Worm (Caenorhabditis elegans) whole organism, early embryonic: ENCODE results near the gene cut-2.

Source experiments
- B0310.2 ChIP-seq: sonication (generic microtip); optimal IDR thresholded peaks from 2 replicates; lab custom pipeline; 2016; ENCODE audit warnings: mild to moderate bottlenecking, missing genetic modification characterization, missing compliant biosample characterization
- F13C5.2 ChIP-seq: sonication (generic microtip); optimal IDR thresholded peaks from 2 replicates; lab custom pipeline; 2017; ENCODE audit warnings: mild to moderate bottlenecking, missing genetic modification characterization, inconsistent platforms, missing compliant biosample characterization
- aly-1 ChIP-seq: sonication (generic microtip); optimal IDR thresholded peaks from 2 replicates; lab custom pipeline; 2016; ENCODE audit warnings: missing genetic modification characterization, missing compliant biosample characterization
- ama-1 ChIP-seq: fragments of 150-350 bp; optimal IDR thresholded peaks from 2 replicates; lab custom pipeline; 2014
- ceh-13 ChIP-seq: fragments of 200-800 bp; sonication (Bioruptor generic); optimal IDR thresholded peaks from 2 replicates; lab custom pipeline; 2018; ENCODE audit warnings: mild to moderate bottlenecking, missing genetic modification characterization, missing compliant biosample characterization
- ceh-36 ChIP-seq: sonication (generic microtip); optimal IDR thresholded peaks from 2 replicates; lab custom pipeline; 2016; ENCODE audit warnings: missing genetic modification characterization, inconsistent platforms, missing compliant biosample characterization
- ets-7 ChIP-seq: sonication (generic microtip); optimal IDR thresholded peaks from 2 replicates; lab custom pipeline; 2016; ENCODE audit warnings: missing genotype, missing genetic modification characterization, missing compliant biosample characterization
- flt-1 ChIP-seq: fragments of 200-800 bp; sonication (Bioruptor generic); IDR thresholded peaks from 2 replicates; pipeline ENCODE4 v1.3.6; 2022; ENCODE audit warnings: missing genetic modification characterization, missing compliant biosample characterization
- hmbx-1 ChIP-seq: sonication (generic microtip); optimal IDR thresholded peaks from 2 replicates; lab custom pipeline; 2016; ENCODE audit warnings: mild to moderate bottlenecking, missing genetic modification characterization, missing compliant biosample characterization
- hmg-4 ChIP-seq: fragments of 200-800 bp; sonication (Bioruptor generic); optimal IDR thresholded peaks from 2 replicates; lab custom pipeline; 2018; ENCODE audit warnings: mild to moderate bottlenecking, missing genetic modification characterization, missing compliant biosample characterization
- hnd-1 ChIP-seq: sonication (generic microtip); optimal IDR thresholded peaks from 2 replicates; lab custom pipeline; 2016; ENCODE audit warnings: missing genetic modification characterization, missing compliant biosample characterization
- pes-1 ChIP-seq: fragments of 200-800 bp; sonication (Bioruptor generic); IDR thresholded peaks from 2 replicates; pipeline ENCODE4 v1.3.6; 2022; ENCODE audit warnings: missing genetic modification reagents, missing genetic modification characterization, missing compliant biosample characterization
- scrt-1 ChIP-seq: fragments of 200-800 bp; sonication (Bioruptor generic); IDR thresholded peaks from 2 replicates; pipeline ENCODE4 v1.3.6; 2022; ENCODE audit warnings: missing genetic modification characterization, missing compliant biosample characterization
- sea-1 ChIP-seq: fragments of 200-800 bp; sonication (Bioruptor generic); conservative IDR thresholded peaks from 2 replicates; pipeline ENCODE4 v1.3.6; 2022; ENCODE audit warnings: missing genetic modification characterization, missing compliant biosample characterization
- tbx-11 ChIP-seq: fragments of 200-800 bp; sonication (Bioruptor generic); IDR thresholded peaks from 2 replicates; pipeline ENCODE4 v1.3.6; 2022; ENCODE audit warnings: missing genetic modification characterization, missing compliant biosample characterization
- tbx-37 ChIP-seq: fragments of 200-800 bp; sonication (Bioruptor generic); conservative IDR thresholded peaks from 2 replicates; pipeline ENCODE4 v1.3.6; 2022; ENCODE audit warnings: missing genetic modification reagents, missing genetic modification characterization, missing compliant biosample characterization
- tra-4 ChIP-seq: sonication (generic microtip); optimal IDR thresholded peaks from 2 replicates; lab custom pipeline; 2017; ENCODE audit warnings: missing genetic modification characterization, missing compliant biosample characterization

cut-2 gene

DNA sequence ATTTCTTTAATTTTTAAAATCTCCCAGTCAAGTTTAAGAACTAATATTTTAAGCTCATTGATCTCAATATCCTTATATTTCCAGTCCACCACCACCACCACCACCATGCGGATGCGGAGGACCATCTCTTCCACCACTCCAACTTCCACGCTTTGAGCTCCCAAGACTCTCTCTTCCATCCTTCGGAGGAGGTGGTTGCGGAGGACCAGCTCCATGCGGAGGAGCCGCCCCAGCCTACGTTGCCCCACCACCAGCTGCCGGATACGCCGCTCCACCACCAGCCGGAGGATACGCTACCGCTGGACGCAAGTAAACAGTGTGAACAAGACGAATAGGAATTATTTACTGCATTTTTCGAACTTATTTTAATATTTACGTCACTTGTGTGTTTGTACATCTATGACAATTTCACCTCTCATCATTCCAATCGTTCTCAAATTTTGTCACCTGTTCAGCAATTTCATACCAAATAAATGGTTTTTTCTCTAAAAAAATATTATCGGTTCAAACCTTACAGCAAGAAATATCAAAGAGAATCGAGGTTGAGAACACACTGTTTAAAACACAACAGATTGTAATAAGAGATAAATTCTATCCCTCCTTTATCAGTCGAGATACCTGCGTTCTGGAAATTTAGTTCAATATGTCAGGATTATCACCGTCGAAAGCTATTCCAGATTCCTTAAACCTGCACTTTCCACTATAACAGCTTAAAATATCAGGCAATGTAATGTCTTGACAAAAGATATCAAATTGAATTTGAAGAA is 3.3 kb upstream of the cut-2 start:
- TF ChIP-seq hnd-1 (tag; lab: Kevin White, UChicago) (no peak), ets-7 (tag; lab: Kevin White, UChicago) (no peak), hmbx-1 (tag; lab: Kevin White, UChicago) (no peak), F13C5.2 (tag; lab: Kevin White, UChicago) (no peak), tbx-11 (GFP tag; lab: Robert Waterston, UW) (no peak), B0310.2 (tag; lab: Kevin White, UChicago) (no peak)

DNA sequence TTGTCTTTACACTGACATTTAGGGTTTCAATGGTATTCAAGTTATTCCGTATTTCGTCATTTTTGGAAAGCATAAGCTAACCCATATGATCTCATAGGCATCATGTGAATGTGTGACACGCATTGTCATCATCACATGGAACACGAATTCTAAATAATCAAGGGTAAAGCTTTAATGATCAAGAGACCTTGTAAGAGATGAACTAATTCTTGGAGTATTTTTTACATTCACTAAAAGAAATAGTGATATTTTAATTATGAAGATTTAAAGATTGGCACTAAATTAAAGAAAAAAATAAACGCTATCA is 2.8 kb upstream of the cut-2 start:
- TF ChIP-seq hnd-1 (tag; lab: Kevin White, UChicago): no peak
- TF ChIP-seq pes-1 (GFP tag; lab: Robert Waterston, UW): no peak
- TF ChIP-seq ama-1 (lab: Kevin White, UChicago): no peak
- no peak for TF ChIP-seq hmbx-1 (tag; lab: Kevin White, UChicago)
- no peak for TF ChIP-seq tbx-37 (GFP tag; lab: Robert Waterston, UW)
- no peak for TF ChIP-seq scrt-1 (GFP tag; lab: Robert Waterston, UW)
- TF ChIP-seq ceh-13 (GFP tag; lab: Kevin White, UChicago): no peak
- TF ChIP-seq ceh-36 (tag; lab: Kevin White, UChicago): no peak
- TF ChIP-seq F13C5.2 (tag; lab: Kevin White, UChicago): no peak
- TF ChIP-seq flt-1 (GFP tag; lab: Robert Waterston, UW): no peak
- no peak for TF ChIP-seq tra-4 (tag; lab: Kevin White, UChicago)
- TF ChIP-seq B0310.2 (tag; lab: Kevin White, UChicago): no peak
- no peak for TF ChIP-seq tbx-11 (GFP tag; lab: Robert Waterston, UW)

DNA sequence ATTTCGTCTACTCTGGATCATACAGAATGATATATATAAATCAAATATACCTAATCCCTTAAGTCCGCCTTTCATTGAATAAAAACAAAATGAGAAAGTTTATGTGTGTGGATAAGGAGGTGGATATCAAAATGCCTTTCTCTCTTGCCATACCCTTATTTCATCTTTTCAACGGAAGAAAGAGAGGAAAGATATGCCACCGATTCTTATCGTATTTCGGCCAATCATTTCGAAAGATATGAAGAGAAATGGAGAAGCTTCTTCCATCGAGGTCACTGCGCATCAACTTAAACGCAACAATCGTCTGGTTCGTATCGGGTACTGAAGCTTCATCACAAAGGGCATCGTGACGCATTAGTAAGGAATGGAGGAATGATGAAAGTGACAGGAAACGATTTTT is 1.4 kb upstream of the cut-2 start:
- TF ChIP-seq hmg-4 (GFP tag; lab: Kevin White, UChicago): no peak
- no peak for TF ChIP-seq ama-1 (lab: Kevin White, UChicago)
- no peak for TF ChIP-seq aly-1
- TF ChIP-seq pes-1 (GFP tag; lab: Robert Waterston, UW): no peak
- no peak for TF ChIP-seq ceh-13 (GFP tag; lab: Kevin White, UChicago)
- no peak for TF ChIP-seq ceh-36 (tag; lab: Kevin White, UChicago)
- no peak for TF ChIP-seq tbx-37 (GFP tag; lab: Robert Waterston, UW)
- TF ChIP-seq B0310.2 (tag; lab: Kevin White, UChicago): no peak
- no peak for TF ChIP-seq ets-7 (tag; lab: Kevin White, UChicago)
- TF ChIP-seq sea-1: no peak
- no peak for TF ChIP-seq F13C5.2 (tag; lab: Kevin White, UChicago)
- no peak for TF ChIP-seq flt-1 (GFP tag; lab: Robert Waterston, UW)
- no peak for TF ChIP-seq tbx-11 (GFP tag; lab: Robert Waterston, UW)

- TF ChIP-seq tbx-37 (GFP tag; lab: Robert Waterston, UW): no peak
- no peak for TF ChIP-seq B0310.2 (tag; lab: Kevin White, UChicago)
- TF ChIP-seq aly-1: peak; percentile 18
- no peak for TF ChIP-seq ama-1 (lab: Kevin White, UChicago)
- no peak for TF ChIP-seq pes-1 (GFP tag; lab: Robert Waterston, UW)
- TF ChIP-seq scrt-1 (GFP tag; lab: Robert Waterston, UW): peak; percentile 67; the same call in 1 of the 2 replicates
- peak; percentile 35 for TF ChIP-seq ceh-36 (tag; lab: Kevin White, UChicago)
Measured at ce11 chrV:13415462-13415861, 713 bp downstream of the cut-2 start.

DNA sequence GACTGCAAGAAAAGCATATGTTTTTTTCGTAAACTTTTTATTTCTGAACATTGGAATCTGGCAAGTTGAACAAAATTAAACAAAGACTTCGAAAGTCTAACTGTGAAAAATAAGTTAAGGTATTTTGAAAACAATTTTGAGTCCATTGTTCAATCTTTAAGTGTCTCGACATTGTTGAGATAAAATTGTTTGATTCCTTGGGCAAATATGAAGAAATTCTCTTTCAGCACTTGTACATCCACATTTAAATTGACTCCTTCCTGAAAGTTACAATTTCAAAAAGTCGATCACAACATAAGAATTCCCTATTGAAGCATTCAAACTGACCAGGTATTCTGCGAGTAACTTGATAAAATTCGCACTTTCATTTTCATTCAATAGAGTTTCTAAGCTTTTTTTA is 1.3 kb downstream of the cut-2 start:
- TF ChIP-seq scrt-1 (GFP tag; lab: Robert Waterston, UW): no peak
- no peak for TF ChIP-seq B0310.2 (tag; lab: Kevin White, UChicago)
- TF ChIP-seq sea-1: no peak
- TF ChIP-seq ama-1 (lab: Kevin White, UChicago): no peak
- TF ChIP-seq hmbx-1 (tag; lab: Kevin White, UChicago): no peak
- TF ChIP-seq F13C5.2 (tag; lab: Kevin White, UChicago): no peak
- TF ChIP-seq ceh-13 (GFP tag; lab: Kevin White, UChicago): no peak
- no peak for TF ChIP-seq hnd-1 (tag; lab: Kevin White, UChicago)
- TF ChIP-seq tbx-37 (GFP tag; lab: Robert Waterston, UW): no peak
- TF ChIP-seq tbx-11 (GFP tag; lab: Robert Waterston, UW): no peak
- TF ChIP-seq ceh-36 (tag; lab: Kevin White, UChicago): no peak
- no peak for TF ChIP-seq pes-1 (GFP tag; lab: Robert Waterston, UW)

DNA sequence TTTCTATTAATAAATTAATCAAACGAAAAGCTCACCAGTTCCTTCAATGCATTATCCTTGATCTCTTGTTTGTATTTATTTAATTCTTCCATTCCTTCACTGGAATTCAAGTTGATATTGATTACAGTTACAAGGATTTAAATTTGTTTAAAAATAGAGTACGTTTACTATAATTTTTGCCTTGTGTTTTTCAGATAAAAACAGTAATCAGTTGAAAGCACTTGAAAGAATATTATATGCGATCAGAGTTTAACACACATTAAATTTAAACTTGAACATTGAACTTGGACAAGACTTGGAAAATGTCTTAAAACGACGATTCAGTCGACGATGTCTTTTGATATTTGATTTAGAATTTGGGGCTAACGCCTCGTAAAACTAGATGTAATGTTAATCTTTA is 2.8 kb downstream of the cut-2 start, which contains the start of gene F53F1.6:
Gene F53F1.6 (minus strand): TSS at position 101 of the 400 bp plus-strand sequence.
- TF ChIP-seq scrt-1 (GFP tag; lab: Robert Waterston, UW) (no peak), ama-1 (lab: Kevin White, UChicago) (no peak), hmg-4 (GFP tag; lab: Kevin White, UChicago) (no peak), ets-7 (tag; lab: Kevin White, UChicago) (no peak), pes-1 (GFP tag; lab: Robert Waterston, UW) (no peak), flt-1 (GFP tag; lab: Robert Waterston, UW) (no peak), ceh-36 (tag; lab: Kevin White, UChicago) (no peak), ceh-13 (GFP tag; lab: Kevin White, UChicago) (no peak), tbx-11 (GFP tag; lab: Robert Waterston, UW) (no peak), aly-1 (no peak), tbx-37 (GFP tag; lab: Robert Waterston, UW) (no peak), hnd-1 (tag; lab: Kevin White, UChicago) (no peak), F13C5.2 (tag; lab: Kevin White, UChicago) (no peak), hmbx-1 (tag; lab: Kevin White, UChicago) (no peak)

- TF ChIP-seq hnd-1 (tag; lab: Kevin White, UChicago): no peak
- no peak for TF ChIP-seq tbx-11 (GFP tag; lab: Robert Waterston, UW)
- TF ChIP-seq ets-7 (tag; lab: Kevin White, UChicago): no peak
- TF ChIP-seq tra-4 (tag; lab: Kevin White, UChicago): no peak
- no peak for TF ChIP-seq B0310.2 (tag; lab: Kevin White, UChicago)
Measured at ce11 chrV:13420640-13421039, 5.9 kb downstream of the cut-2 start, which contains the start of gene srv-8. Gene srv-8 (minus strand): TSS chrV:13420740.
